Fruit fly (Drosophila melanogaster): ENCODE data around the gene CG4074.

The CG4074 gene

dm6 chr3L:20785742-20786427, 16.6 kb upstream of the CG4074 start, which contains the start of gene Pcif1:
TSS of gene Pcif1 (minus strand) at chr3L:20786197.
- TF ChIP-seq Sin3A (optimal IDR thresholded peaks at IDR 0.05) (no peak), psq (optimal IDR thresholded peaks at IDR 0.05) (no peak)

DNA sequence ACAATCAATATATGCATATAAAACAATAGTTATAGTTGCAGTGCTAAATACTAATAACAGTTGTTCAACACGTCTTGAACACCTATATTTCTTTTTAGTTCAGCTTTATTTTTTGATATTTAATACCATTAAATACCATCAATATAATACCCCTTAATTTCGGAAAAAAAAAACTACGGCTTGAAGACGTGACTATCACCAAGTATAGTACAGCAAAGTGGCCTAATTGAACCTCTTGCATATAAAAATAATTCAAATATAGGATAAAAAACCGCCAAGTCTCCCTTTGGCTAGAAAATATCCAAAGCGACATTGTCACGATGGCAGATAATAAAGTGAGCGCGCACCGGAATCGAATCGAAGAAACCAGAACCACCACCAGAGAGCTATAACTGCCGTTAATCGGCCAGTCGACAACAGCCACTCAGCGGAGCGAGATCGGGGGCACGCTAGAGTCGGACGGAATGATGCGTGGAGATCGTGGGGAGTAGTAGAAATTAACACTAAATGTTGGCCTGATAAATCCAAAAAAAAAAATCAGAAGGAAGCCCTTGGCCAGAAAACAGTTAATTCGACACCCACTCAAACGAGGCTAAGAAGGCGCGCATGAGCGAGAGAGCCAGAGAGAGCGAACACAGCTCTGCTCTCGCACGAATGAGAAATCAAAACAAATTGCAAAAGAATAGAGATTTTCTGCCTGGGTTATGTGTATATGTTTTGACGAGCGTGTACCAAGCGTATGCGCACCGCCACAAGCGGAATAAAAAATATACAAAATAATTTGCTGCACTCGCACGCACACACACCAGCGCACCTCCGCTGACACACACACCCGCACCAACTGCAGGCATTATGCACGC, 15.7 kb upstream of the CG4074 start:
- TF ChIP-seq ttk (optimal IDR thresholded peaks at IDR 0.05) (no peak), psq (optimal IDR thresholded peaks at IDR 0.05) (no peak), Myc (optimal IDR thresholded peaks at IDR 0.05) (no peak), insv (optimal IDR thresholded peaks at IDR 0.05) (no peak), h (optimal IDR thresholded peaks at IDR 0.05) (no peak), Sin3A (optimal IDR thresholded peaks at IDR 0.05) (no peak)

DNA sequence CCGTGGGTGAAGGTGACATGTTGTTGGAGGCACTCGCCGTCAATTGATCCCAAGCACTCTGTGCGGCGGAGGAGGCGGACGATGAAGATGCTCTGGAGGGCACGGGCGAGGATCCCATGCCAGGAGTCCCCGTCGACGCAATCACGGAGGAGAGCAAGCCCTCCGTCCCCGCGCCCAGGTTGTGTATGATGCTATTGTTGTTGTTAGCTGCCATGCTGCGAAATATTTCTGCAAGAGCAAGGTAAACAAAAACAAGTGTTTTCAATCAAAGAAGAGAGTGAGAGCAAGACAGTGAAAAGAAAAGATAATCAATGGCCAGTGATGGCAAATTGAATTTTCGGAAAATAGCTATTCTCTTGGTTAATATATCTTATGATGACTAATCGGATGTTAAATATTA, 15.1 kb upstream of the CG4074 start:
- TF ChIP-seq psq (optimal IDR thresholded peaks at IDR 0.05) (no peak), insv (optimal IDR thresholded peaks at IDR 0.05) (no peak), Sin3A (optimal IDR thresholded peaks at IDR 0.05) (no peak), Myc (optimal IDR thresholded peaks at IDR 0.05) (no peak), h (optimal IDR thresholded peaks at IDR 0.05) (no peak), ttk (optimal IDR thresholded peaks at IDR 0.05) (no peak)

DNA sequence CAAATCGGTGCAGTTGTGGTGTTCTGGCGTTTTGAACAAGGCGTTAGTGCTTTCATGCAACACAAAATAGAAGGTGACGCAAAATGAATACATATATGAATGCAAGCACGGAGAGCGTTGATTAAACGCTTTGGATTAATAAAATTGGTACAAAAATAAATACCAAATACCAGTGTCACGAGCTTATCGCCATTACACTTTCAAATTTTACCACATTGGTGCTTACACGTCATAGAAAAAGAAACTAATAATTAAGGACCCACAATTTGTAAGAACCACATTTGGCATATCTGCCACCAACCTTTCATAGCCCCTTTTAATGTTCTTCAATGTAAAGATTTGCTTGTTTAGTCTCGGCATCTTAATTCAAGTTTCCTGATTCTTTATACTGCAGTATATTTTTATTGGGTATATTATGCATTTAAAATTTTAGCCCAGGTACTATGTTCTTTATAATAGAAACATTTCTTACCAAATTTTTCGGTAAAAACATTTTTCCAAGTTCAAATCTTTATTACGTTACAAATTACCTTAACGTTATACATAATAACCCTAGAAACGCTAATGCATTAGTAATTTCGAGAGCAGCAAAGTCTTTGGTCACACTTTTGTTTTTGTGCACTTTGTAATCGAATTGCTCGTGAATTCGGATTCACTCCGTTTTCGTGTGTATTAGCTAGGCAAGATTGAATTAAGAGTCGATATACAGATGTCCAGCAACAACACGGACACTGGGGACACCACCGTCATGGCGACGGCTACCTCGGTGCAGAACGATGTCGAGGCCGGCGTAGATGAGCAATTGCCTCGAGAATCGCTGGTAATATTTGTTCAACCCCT, 9.1 kb upstream of the CG4074 start, which contains the start of the genes Pex16 and Pex14:
Pex16 (minus strand) TSS at position 41 of the 840 bp plus-strand sequence.
Pex14 (plus strand) TSS at position 576 of the 840 bp plus-strand sequence.
- TF ChIP-seq insv (optimal IDR thresholded peaks at IDR 0.05): no peak
- TF ChIP-seq h (optimal IDR thresholded peaks at IDR 0.05): no peak
- TF ChIP-seq Myc (optimal IDR thresholded peaks at IDR 0.05): no peak
- TF ChIP-seq ttk (optimal IDR thresholded peaks at IDR 0.05): no peak
- TF ChIP-seq Sin3A (optimal IDR thresholded peaks at IDR 0.05): no peak
- TF ChIP-seq psq (optimal IDR thresholded peaks at IDR 0.05): no peak

DNA sequence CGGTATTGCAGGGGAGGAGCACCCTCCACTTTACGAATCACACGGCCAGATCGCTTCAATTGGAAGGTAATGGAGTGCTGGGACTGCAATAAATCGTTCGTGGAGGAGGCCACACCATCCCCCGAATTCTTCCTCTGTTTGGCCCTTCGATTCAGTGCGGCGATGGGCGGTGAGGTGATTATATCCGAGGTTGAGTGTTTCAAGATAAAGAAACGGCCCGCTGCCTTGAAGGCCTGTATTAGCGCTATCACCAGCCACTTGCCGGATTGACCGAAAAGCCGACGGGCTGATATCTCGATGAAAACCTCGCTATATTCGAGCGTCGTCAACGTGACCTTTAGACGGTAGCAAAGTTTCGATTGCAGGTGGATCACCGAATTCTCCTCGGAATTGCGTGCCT, 8.2 kb upstream of the CG4074 start:
- TF ChIP-seq h (optimal IDR thresholded peaks at IDR 0.05) (no peak), ttk (optimal IDR thresholded peaks at IDR 0.05) (no peak)

DNA sequence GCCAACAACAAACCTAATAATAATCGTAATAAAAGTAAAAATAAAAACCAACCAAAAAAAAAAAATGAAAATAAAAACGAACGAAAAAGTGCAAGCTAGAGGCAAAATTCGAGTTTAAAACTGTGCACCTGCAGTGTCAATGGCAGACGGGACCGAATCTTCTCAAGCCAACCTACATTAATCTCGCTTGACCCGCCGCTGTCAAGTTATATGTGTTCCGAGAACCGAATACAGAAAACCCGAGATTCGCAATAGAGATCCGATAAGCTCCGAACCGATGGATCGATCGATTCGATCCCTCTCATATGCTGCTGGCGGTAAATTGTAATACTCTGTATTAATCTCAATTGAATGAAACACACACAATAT, 3.3 kb upstream of the CG4074 start:
- TF ChIP-seq psq (optimal IDR thresholded peaks at IDR 0.05) (no peak), insv (optimal IDR thresholded peaks at IDR 0.05) (no peak)

DNA sequence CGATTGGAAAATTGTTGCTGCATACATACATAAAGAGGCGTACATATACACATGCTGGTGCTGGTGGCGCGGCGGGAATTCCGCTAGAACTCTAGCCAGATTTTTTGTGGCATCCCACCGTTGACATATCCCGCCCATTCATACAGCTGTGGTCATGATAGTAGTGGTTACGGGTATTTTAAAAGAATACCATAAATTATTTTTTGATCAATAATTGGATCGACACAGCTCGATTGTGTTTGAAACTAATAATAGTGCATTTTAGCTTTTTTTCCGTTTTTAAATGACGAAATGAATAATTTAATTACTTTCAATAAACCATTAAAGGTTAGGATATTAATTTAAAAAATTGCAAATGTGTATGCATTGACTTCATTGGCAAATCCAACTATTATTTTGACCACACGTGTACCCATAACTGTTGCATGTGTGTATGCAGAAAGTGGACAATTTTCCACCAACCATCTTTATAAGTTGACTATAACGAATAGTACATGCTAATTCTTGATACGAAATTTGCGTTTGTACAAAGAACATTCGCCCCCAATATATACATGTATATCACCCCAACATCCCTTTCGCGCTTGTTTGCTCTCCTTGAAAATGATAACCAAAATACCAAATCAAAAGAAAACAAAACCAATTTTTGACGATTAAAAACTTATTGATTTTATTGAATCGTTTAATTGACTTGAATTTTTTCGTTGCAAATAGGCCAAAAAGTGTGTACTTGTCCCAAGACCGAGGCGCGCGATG, 2.8 kb upstream of the CG4074 start:
- TF ChIP-seq h (optimal IDR thresholded peaks at IDR 0.05) (no peak), Myc (optimal IDR thresholded peaks at IDR 0.05) (no peak), Sin3A (optimal IDR thresholded peaks at IDR 0.05) (no peak), psq (optimal IDR thresholded peaks at IDR 0.05) (no peak), ttk (optimal IDR thresholded peaks at IDR 0.05) (no peak), insv (optimal IDR thresholded peaks at IDR 0.05) (no peak)

- TF ChIP-seq insv (optimal IDR thresholded peaks at IDR 0.05) (no peak), ttk (optimal IDR thresholded peaks at IDR 0.05) (no peak), Myc (optimal IDR thresholded peaks at IDR 0.05) (no peak), h (optimal IDR thresholded peaks at IDR 0.05) (no peak), psq (optimal IDR thresholded peaks at IDR 0.05) (no peak), Sin3A (optimal IDR thresholded peaks at IDR 0.05) (no peak)
These were observed 1.9 kb upstream of the CG4074 start, which contains the start of the genes CG4042 and Pitslre for dm6 chr3L:20771001-20771890. TSS of gene CG4042 (minus strand) at chr3L:20771507. TSS of gene Pitslre (plus strand) at chr3L:20771528.

- TF ChIP-seq ttk (optimal IDR thresholded peaks at IDR 0.05) (no peak), Myc (optimal IDR thresholded peaks at IDR 0.05) (no peak), insv (optimal IDR thresholded peaks at IDR 0.05) (no peak), h (optimal IDR thresholded peaks at IDR 0.05) (no peak), psq (optimal IDR thresholded peaks at IDR 0.05) (no peak), Sin3A (optimal IDR thresholded peaks at IDR 0.05) (no peak)
These were observed 2.1 kb downstream of the CG4074 start for dm6 chr3L:20767227-20767626.

- TF ChIP-seq psq (optimal IDR thresholded peaks at IDR 0.05) (no peak), Sin3A (optimal IDR thresholded peaks at IDR 0.05) (no peak), Myc (optimal IDR thresholded peaks at IDR 0.05) (no peak), insv (optimal IDR thresholded peaks at IDR 0.05) (no peak), ttk (optimal IDR thresholded peaks at IDR 0.05) (no peak), h (optimal IDR thresholded peaks at IDR 0.05) (no peak)
These were observed 7.8 kb downstream of the CG4074 start for dm6 chr3L:20761482-20761881.

- TF ChIP-seq h (optimal IDR thresholded peaks at IDR 0.05) (no peak), Sin3A (optimal IDR thresholded peaks at IDR 0.05) (no peak), psq (optimal IDR thresholded peaks at IDR 0.05) (no peak), Myc (optimal IDR thresholded peaks at IDR 0.05) (no peak), insv (optimal IDR thresholded peaks at IDR 0.05) (no peak)
These were observed 10.7 kb downstream of the CG4074 start, which contains the start of gene CG43251 for dm6 chr3L:20758583-20758982. TSS of gene CG43251 (plus strand) at chr3L:20758883.

All from Kc167 (cell line).